Worm (Caenorhabditis elegans) whole organism, late embryonic: ENCODE data around the gene ttr-31.

ENCODE experiments used
- nfya-1 ChIP-seq: sonication (generic microtip); optimal IDR thresholded peaks from 2 replicates; lab custom pipeline; 2017; ENCODE audit warnings: missing genetic modification characterization, mild to moderate bottlenecking, missing compliant biosample characterization, antibody characterized with exemption, moderate library complexity
- ztf-16 ChIP-seq: sonication (generic microtip); optimal IDR thresholded peaks from 2 replicates; lab custom pipeline; 2017; ENCODE audit warnings: missing genetic modification characterization, missing compliant biosample characterization

DNA sequence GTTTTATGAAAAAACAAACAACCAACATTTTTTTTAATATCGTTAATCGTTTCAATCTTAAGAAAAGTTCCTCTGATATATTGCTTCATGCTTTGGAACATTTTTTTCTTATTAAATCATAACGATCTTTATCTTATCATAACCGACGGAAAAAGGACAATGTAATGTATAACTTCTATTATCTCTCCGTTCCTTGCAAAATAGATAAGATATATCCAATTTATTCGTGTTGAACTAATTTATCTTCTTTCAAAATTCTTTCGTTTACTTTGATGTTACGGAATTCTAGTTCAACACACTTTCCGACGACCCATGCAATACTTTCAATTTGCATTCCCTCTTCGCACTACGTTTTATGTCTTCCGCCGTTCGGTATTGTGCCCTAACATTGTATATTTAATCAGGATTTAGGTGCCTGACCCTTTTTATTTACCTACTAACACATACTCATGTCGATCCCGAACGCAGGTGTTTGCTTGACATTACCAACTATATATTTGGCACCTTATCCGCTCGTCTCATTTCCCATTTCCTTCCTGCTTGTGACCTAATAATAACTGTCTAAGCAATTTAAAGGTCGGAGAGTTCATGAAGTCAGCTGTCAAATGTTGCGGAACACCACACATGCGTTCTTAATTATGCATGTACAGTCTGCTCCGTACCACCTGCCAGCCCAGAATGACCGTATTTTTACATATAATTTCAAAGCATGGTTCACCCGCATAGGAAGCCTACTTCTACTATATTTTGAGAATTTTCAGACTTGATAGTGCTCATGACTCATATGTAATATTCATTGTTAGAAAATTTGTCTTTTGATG, 17.3 kb downstream of the ttr-31 start:
- TF ChIP-seq nfya-1 (tag; lab: Kevin White, UChicago) (no peak), ztf-16 (tag; lab: Kevin White, UChicago) (no peak)
